Worm (Caenorhabditis elegans) whole organism, mixed stage, embryonic: Measurements from ENCODE around the gene F54B11.10.

ENCODE experiments used
- M03D4.4 ChIP-seq: sonication (generic microtip); optimal IDR thresholded peaks from 2 replicates; lab custom pipeline; 2017; ENCODE audit warnings: mild to moderate bottlenecking, missing genetic modification characterization, missing compliant biosample characterization
- bed-3 ChIP-seq: fragments of 200-800 bp; sonication (Bioruptor generic); optimal IDR thresholded peaks from 3 replicates; lab custom pipeline; 2018; ENCODE audit warnings: mild to moderate bottlenecking, missing genetic modification characterization, moderate library complexity, missing compliant biosample characterization
- blmp-1 ChIP-seq: fragments of 150-350 bp; optimal IDR thresholded peaks from 2 replicates; lab custom pipeline; 2014; ENCODE audit warnings: missing biosample characterization, missing genetic modification characterization
- ceh-39 ChIP-seq: fragments of 150-350 bp; optimal IDR thresholded peaks from 2 replicates; lab custom pipeline; 2014; ENCODE audit warnings: missing biosample characterization, missing genetic modification characterization
- ceh-43 ChIP-seq: fragments of 200-800 bp; sonication (Bioruptor generic); optimal IDR thresholded peaks from 2 replicates; lab custom pipeline; 2018; ENCODE audit warnings: mild to moderate bottlenecking, missing genetic modification characterization, moderate library complexity, missing compliant biosample characterization
- ceh-83 ChIP-seq: fragments of 200-800 bp; sonication (Bioruptor generic); optimal IDR thresholded peaks from 2 replicates; lab custom pipeline; 2018; ENCODE audit warnings: mild to moderate bottlenecking, missing genetic modification characterization, missing compliant biosample characterization
- ces-1 ChIP-seq: fragments of 150-350 bp; optimal IDR thresholded peaks from 2 replicates; lab custom pipeline; 2014; ENCODE audit warnings: missing biosample characterization, missing genetic modification reagents, missing genetic modification characterization
- cnd-1 ChIP-seq: fragments of 200-800 bp; sonication (Bioruptor generic); optimal IDR thresholded peaks from 2 replicates; lab custom pipeline; 2018; ENCODE audit warnings: mild to moderate bottlenecking, missing genetic modification characterization, missing compliant biosample characterization
- drap-1 ChIP-seq: fragments of 200-800 bp; sonication (Bioruptor generic); optimal IDR thresholded peaks from 3 replicates; lab custom pipeline; 2018; ENCODE audit warnings: mild to moderate bottlenecking, missing genetic modification characterization, missing compliant biosample characterization
- elt-1 ChIP-seq: sonication (generic microtip); optimal IDR thresholded peaks from 2 replicates; lab custom pipeline; 2017; ENCODE audit warnings: missing genetic modification characterization, mild to moderate bottlenecking, missing compliant biosample characterization, antibody characterized with exemption, moderate library complexity, borderline replicate concordance; ENCODE audit not compliant: insufficient read depth
- elt-3 ChIP-seq: fragments of 150-350 bp; optimal IDR thresholded peaks from 2 replicates; lab custom pipeline; 2014; ENCODE audit warnings: missing biosample characterization, missing genetic modification characterization
- flh-1 ChIP-seq: fragments of 200-800 bp; sonication (Bioruptor generic); optimal IDR thresholded peaks from 2 replicates; lab custom pipeline; 2018; ENCODE audit warnings: mild to moderate bottlenecking, missing genetic modification characterization, moderate library complexity, missing compliant biosample characterization
- ham-2 ChIP-seq: fragments of 200-800 bp; sonication (Bioruptor generic); optimal IDR thresholded peaks from 2 replicates; lab custom pipeline; 2018; ENCODE audit warnings: mild to moderate bottlenecking, missing genetic modification characterization, missing compliant biosample characterization
- hlh-1 ChIP-seq: fragments of 150-350 bp; optimal IDR thresholded peaks from 2 replicates; lab custom pipeline; 2014; ENCODE audit warnings: missing biosample characterization, missing genetic modification reagents, missing genetic modification characterization
- lin-13 ChIP-seq: fragments of 150-350 bp; optimal IDR thresholded peaks from 2 replicates; lab custom pipeline; 2014; ENCODE audit warnings: missing biosample characterization, missing genetic modification characterization
- lin-32 ChIP-seq: fragments of 200-800 bp; sonication (Bioruptor generic); optimal IDR thresholded peaks from 2 replicates; lab custom pipeline; 2018; ENCODE audit warnings: mild to moderate bottlenecking, missing genetic modification characterization, missing compliant biosample characterization
- lsy-2 ChIP-seq: fragments of 150-350 bp; optimal IDR thresholded peaks from 2 replicates; lab custom pipeline; 2014; ENCODE audit warnings: missing biosample characterization, missing genetic modification characterization
- mab-5 ChIP-seq: fragments of 150-350 bp; optimal IDR thresholded peaks from 2 replicates; lab custom pipeline; 2014; ENCODE audit warnings: missing biosample characterization, missing genetic modification characterization
- mep-1 ChIP-seq: fragments of 150-350 bp; optimal IDR thresholded peaks from 2 replicates; lab custom pipeline; 2017; ENCODE audit warnings: missing biosample characterization, missing genetic modification reagents, missing genetic modification characterization, inconsistent platforms
- mls-2 ChIP-seq: sonication (generic microtip); optimal IDR thresholded peaks from 2 replicates; lab custom pipeline; 2016; ENCODE audit warnings: mild to moderate bottlenecking, missing genetic modification characterization, moderate library complexity, missing compliant biosample characterization
- nhr-12 ChIP-seq: fragments of 150-350 bp; optimal IDR thresholded peaks from 2 replicates; lab custom pipeline; 2014; ENCODE audit warnings: missing biosample characterization, missing genetic modification characterization
- nhr-2 ChIP-seq: fragments of 150-350 bp; optimal IDR thresholded peaks from 2 replicates; lab custom pipeline; 2014; ENCODE audit warnings: missing biosample characterization, missing genetic modification characterization
- nhr-28 ChIP-seq: fragments of 150-350 bp; optimal IDR thresholded peaks from 2 replicates; lab custom pipeline; 2014; ENCODE audit warnings: missing biosample characterization, missing genetic modification characterization
- sem-2 ChIP-seq: fragments of 200-800 bp; sonication (Bioruptor generic); optimal IDR thresholded peaks from 2 replicates; lab custom pipeline; 2018; ENCODE audit warnings: mild to moderate bottlenecking, missing genetic modification characterization, missing compliant biosample characterization
- snpc-4 ChIP-seq: fragments of 150-350 bp; optimal IDR thresholded peaks from 2 replicates; lab custom pipeline; 2014; ENCODE audit warnings: missing biosample characterization, missing genetic modification characterization
- sptf-1 ChIP-seq: sonication (generic microtip); optimal IDR thresholded peaks from 2 replicates; lab custom pipeline; 2017; ENCODE audit warnings: mild to moderate bottlenecking, missing genetic modification characterization, moderate library complexity, missing compliant biosample characterization
- tbx-8 ChIP-seq: fragments of 200-800 bp; sonication (Bioruptor generic); optimal IDR thresholded peaks from 2 replicates; lab custom pipeline; 2018; ENCODE audit warnings: mild to moderate bottlenecking, missing genetic modification characterization, moderate library complexity, missing compliant biosample characterization
- unc-120 ChIP-seq: sonication (generic microtip); optimal IDR thresholded peaks from 2 replicates; lab custom pipeline; 2017; ENCODE audit warnings: missing genetic modification characterization, missing compliant biosample characterization; ENCODE audit not compliant: poor library complexity, severe bottlenecking
- unc-39 ChIP-seq: fragments of 150-350 bp; optimal IDR thresholded peaks from 2 replicates; lab custom pipeline; 2014; ENCODE audit warnings: missing biosample characterization, missing genetic modification characterization
- zip-8 ChIP-seq: fragments of 150-350 bp; optimal IDR thresholded peaks from 2 replicates; lab custom pipeline; 2014; ENCODE audit warnings: missing biosample characterization, missing genetic modification characterization
- ztf-11 ChIP-seq: fragments of 150-350 bp; optimal IDR thresholded peaks from 2 replicates; lab custom pipeline; 2014; ENCODE audit warnings: missing biosample characterization, missing genetic modification characterization

The F54B11.10 gene

ce11 chrX:13603826-13604225 lies 21.9 kb downstream of the F54B11.10 start, which contains the start of gene F54B11.8:
TSS of gene F54B11.8 (minus strand) at chrX:13603926.
- TF ChIP-seq bed-3 (GFP tag; lab: Kevin White, UChicago): no peak
- no peak for TF ChIP-seq ceh-83 (GFP tag; lab: Kevin White, UChicago)
- no peak for TF ChIP-seq elt-3 (tag; lab: Kevin White, UChicago)
- TF ChIP-seq ztf-11 (tag; lab: Kevin White, UChicago): no peak
- no peak for TF ChIP-seq unc-120 (tag; lab: Kevin White, UChicago)
- TF ChIP-seq lsy-2 (tag; lab: Kevin White, UChicago): no peak
- TF ChIP-seq unc-39 (tag; lab: Kevin White, UChicago): no peak
- TF ChIP-seq lin-13 (tag; lab: Kevin White, UChicago): no peak
- TF ChIP-seq nhr-28 (tag; lab: Kevin White, UChicago): no peak
- TF ChIP-seq ceh-43 (GFP tag; lab: Kevin White, UChicago): no peak
- TF ChIP-seq mab-5 (tag; lab: Kevin White, UChicago): no peak
- TF ChIP-seq hlh-1: no peak
- no peak for TF ChIP-seq elt-1 (tag; lab: Kevin White, UChicago)
- TF ChIP-seq blmp-1 (tag; lab: Kevin White, UChicago): no peak
- no peak for TF ChIP-seq zip-8 (tag; lab: Kevin White, UChicago)
- no peak for TF ChIP-seq sptf-1 (tag; lab: Kevin White, UChicago)

- no peak for TF ChIP-seq ham-2 (GFP tag; lab: Kevin White, UChicago)
- TF ChIP-seq hlh-1: peak; percentile 27
Measured at ce11 chrX:13604946-13605617, 23.2 kb downstream of the F54B11.10 start, which contains the start of gene F54B11.9. TSS of gene F54B11.9 (plus strand) at chrX:13605567.

ce11 chrX:13605854-13606253 lies 23.9 kb downstream of the F54B11.10 start:
- TF ChIP-seq tbx-8 (GFP tag; lab: Kevin White, UChicago) (no peak), cnd-1 (no peak), mep-1 (tag; lab: Kevin White, UChicago) (no peak), snpc-4 (tag; lab: Kevin White, UChicago) (no peak), bed-3 (GFP tag; lab: Kevin White, UChicago) (no peak), unc-39 (tag; lab: Kevin White, UChicago) (no peak), sem-2 (GFP tag; lab: Kevin White, UChicago) (no peak), drap-1 (GFP tag; lab: Kevin White, UChicago) (no peak), nhr-2 (no peak), sptf-1 (tag; lab: Kevin White, UChicago) (no peak), zip-8 (tag; lab: Kevin White, UChicago) (no peak), mls-2 (tag; lab: Kevin White, UChicago) (no peak), lsy-2 (tag; lab: Kevin White, UChicago) (no peak)

ce11 chrX:13610040-13610439 lies 28.1 kb downstream of the F54B11.10 start:
- TF ChIP-seq ces-1 (peak; percentile 48), flh-1 (GFP tag; lab: Kevin White, UChicago) (no peak)

- TF ChIP-seq elt-1 (tag; lab: Kevin White, UChicago) (no peak), ces-1 (peak; percentile 35), ham-2 (GFP tag; lab: Kevin White, UChicago) (no peak)
Measured at ce11 chrX:13615181-13615580, 33.3 kb downstream of the F54B11.10 start.

ce11 chrX:13618574-13618973 lies 36.7 kb downstream of the F54B11.10 start, which contains the start of gene nlp-53:
TSS of gene nlp-53 (plus strand) at chrX:13618874.
- TF ChIP-seq ceh-39 (tag; lab: Kevin White, UChicago) (no peak), snpc-4 (tag; lab: Kevin White, UChicago) (no peak), lin-13 (tag; lab: Kevin White, UChicago) (no peak), ceh-43 (GFP tag; lab: Kevin White, UChicago) (no peak), lin-32 (GFP tag; lab: Kevin White, UChicago) (no peak), blmp-1 (tag; lab: Kevin White, UChicago) (no peak), ztf-11 (tag; lab: Kevin White, UChicago) (no peak), sem-2 (GFP tag; lab: Kevin White, UChicago) (no peak), ces-1 (no peak), tbx-8 (GFP tag; lab: Kevin White, UChicago) (no peak), elt-1 (tag; lab: Kevin White, UChicago) (no peak), nhr-28 (tag; lab: Kevin White, UChicago) (no peak), hlh-1 (no peak), cnd-1 (no peak), nhr-12 (tag; lab: Kevin White, UChicago) (no peak), sptf-1 (tag; lab: Kevin White, UChicago) (no peak), M03D4.4 (tag; lab: Kevin White, UChicago) (no peak)
- TF ChIP-seq, all 35 proteins: peak for 0
